Worm (Caenorhabditis elegans): ENCODE data around the gene E04F6.6.

Gene E04F6.6

DNA sequence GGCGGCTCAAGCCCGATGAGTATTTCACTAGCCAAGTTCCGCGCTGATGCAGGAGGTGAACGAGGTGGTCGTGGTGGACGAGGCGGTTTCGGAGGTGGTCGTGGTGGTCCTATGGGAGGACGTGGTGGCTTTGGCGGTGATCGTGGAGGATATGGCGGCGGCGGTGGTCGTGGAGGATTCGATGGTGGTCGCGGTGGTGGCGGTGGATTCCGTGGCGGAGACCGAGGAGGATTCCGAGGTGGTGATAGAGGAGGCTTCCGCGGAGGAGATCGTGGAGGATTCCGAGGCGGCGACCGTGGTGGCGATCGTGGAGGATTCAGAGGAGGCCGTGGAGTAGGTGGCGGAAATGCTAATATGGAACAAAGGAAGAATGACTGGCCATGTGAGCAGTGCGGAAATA, 44.7 kb downstream of the E04F6.6 start:
- TF ChIP-seq ekl-4 (GFP tag; IDR thresholded peaks at IDR 0.05) (no peak), pbrm-1 (GFP tag; IDR thresholded peaks at IDR 0.05) (no peak), zfh-2 (GFP tag; conservative IDR thresholded peaks at IDR 0.05) (peak; percentile 88), Y95B8A.8 (GFP tag; IDR thresholded peaks at IDR 0.05) (no peak), lin-26 (GFP tag; IDR thresholded peaks at IDR 0.05) (no peak; the same call in 1 of the 2 replicates), aptf-2 (GFP tag; conservative IDR thresholded peaks at IDR 0.05) (no peak), nhr-80 (tag; optimal IDR thresholded peaks at IDR 0.05) (no peak), F37B4.10 (GFP tag; IDR thresholded peaks at IDR 0.05) (no peak), Y56A3A.18 (GFP tag; IDR thresholded peaks at IDR 0.05) (no peak), bed-1 (GFP tag; IDR thresholded peaks at IDR 0.05) (no peak), C06A6.2 (GFP tag; conservative IDR thresholded peaks at IDR 0.05) (no peak), egrh-3 (GFP tag; IDR thresholded peaks at IDR 0.05) (peak; percentile 88), nfya-1 (tag; optimal IDR thresholded peaks at IDR 0.05; ENCODE audit: borderline replicate concordance, insufficient read depth) (no peak)

DNA sequence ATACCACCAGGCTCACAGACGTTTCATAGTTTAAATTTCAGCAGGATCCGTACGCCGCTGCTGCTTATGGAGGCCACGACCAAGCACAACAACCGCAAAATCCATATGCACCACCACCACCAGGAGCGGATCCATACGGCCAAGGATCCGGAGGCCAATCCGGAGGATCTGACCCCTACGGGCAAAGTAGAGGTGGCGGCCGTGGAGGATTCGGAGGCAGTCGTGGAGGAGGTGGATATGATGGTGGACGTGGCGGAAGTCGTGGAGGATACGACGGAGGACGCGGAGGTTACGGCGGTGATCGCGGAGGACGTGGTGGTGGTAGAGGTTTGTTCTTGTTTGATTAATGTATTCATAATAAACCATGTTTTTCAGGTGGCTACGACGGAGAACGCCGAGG, 46.3 kb downstream of the E04F6.6 start:
- peak; percentile 51; the same call in 1 of the 2 replicates for TF ChIP-seq egrh-3 (GFP tag; IDR thresholded peaks at IDR 0.05)
- TF ChIP-seq hsf-1 (GFP tag; IDR thresholded peaks at IDR 0.05) = 0 out of 2 replicates have a peak, but pooled peaks have one; percentile 8
- peak; percentile 83 for TF ChIP-seq zfh-2 (GFP tag; conservative IDR thresholded peaks at IDR 0.05)

DNA sequence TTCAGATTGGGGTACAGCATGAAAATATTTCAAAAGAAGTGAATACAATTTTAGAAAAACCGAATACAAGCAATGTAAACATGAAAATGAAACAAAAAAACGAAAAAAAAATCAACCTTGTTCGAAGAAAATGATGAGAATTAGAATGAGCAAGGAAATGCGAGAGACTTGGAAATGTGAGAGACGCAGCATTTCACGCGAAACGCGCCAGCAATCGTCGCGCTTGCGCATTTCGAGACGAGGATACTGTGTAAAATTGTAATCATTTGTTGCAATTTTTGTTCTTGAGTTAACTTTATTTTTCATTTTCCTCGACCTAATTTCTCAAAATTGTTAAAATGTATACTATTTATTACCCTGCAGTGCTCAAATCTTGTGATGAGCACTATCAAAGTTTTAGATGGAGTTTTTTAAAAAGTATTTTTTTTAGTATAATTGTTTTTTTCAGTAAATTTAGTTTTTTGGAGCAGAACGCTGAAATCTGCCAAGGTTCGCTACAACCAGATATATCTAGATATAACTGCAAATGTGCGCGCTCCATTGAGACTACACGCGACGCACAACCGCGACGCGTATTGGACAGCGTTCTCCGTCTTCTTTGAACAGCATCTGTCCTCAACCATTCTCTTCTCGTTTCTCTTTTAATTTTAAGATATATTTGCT, 47.3 kb downstream of the E04F6.6 start, which contains the start of gene fust-1:
Gene fust-1, plus strand, starts transcription at position 613 of the 663 bp plus-strand sequence.
- TF ChIP-seq pha-4 (tag; optimal IDR thresholded peaks at IDR 0.05) (peak; percentile 47), Y67H2A.10 (GFP tag; conservative IDR thresholded peaks at IDR 0.05) (no peak), mes-4 (tag; optimal IDR thresholded peaks at IDR 0.05) (peak; percentile 22), C17E4.6 (GFP tag; IDR thresholded peaks at IDR 0.05) (peak; percentile 80), madf-8 (GFP tag; conservative IDR thresholded peaks at IDR 0.05) (peak; percentile 86), mcd-1 (GFP tag; IDR thresholded peaks at IDR 0.05) (peak; percentile 97), madf-10 (tag; optimal IDR thresholded peaks at IDR 0.05) (peak; percentile 54), lir-1 (GFP tag; conservative IDR thresholded peaks at IDR 0.05) (peak; percentile 88), Y56A3A.18 (GFP tag; IDR thresholded peaks at IDR 0.05) (peak; percentile 87), attf-3 (GFP tag; conservative IDR thresholded peaks at IDR 0.05) (peak; percentile 86), madf-3 (GFP tag; IDR thresholded peaks at IDR 0.05) (peak; percentile 95), F22D6.2 (tag; optimal IDR thresholded peaks at IDR 0.05) (peak; percentile 77), aptf-2 (GFP tag; conservative IDR thresholded peaks at IDR 0.05) (no peak), let-607 (tag; optimal IDR thresholded peaks at IDR 0.05) (peak; percentile 54 to 78), ztf-26 (tag; optimal IDR thresholded peaks at IDR 0.05) (peak; percentile 88), ama-1 (optimal IDR thresholded peaks at IDR 0.05) (no peak), ama-1 (GFP tag; optimal IDR thresholded peaks at IDR 0.05) (peak in 1 of 2 experiments; percentile 15), hmg-1.2 (GFP tag; IDR thresholded peaks at IDR 0.05) (peak; percentile 97), hlh-26 (GFP tag; conservative IDR thresholded peaks at IDR 0.05) (no peak), lsy-27 (tag; optimal IDR thresholded peaks at IDR 0.05; ENCODE audit: borderline replicate concordance, insufficient read depth) (no peak), cebp-2 (GFP tag; IDR thresholded peaks at IDR 0.05) (0 out of 2 replicates have a peak, but pooled peaks have one; percentile 60), bed-1 (GFP tag; IDR thresholded peaks at IDR 0.05) (no peak), atf-7 (tag; optimal IDR thresholded peaks at IDR 0.05) (peak; percentile 84), hmg-20 (GFP tag; IDR thresholded peaks at IDR 0.05) (peak; percentile 92), K12H6.12 (tag; optimal IDR thresholded peaks at IDR 0.05) (peak; percentile 88), F39B2.1 (GFP tag; IDR thresholded peaks at IDR 0.05) (peak; percentile 82; the same call in 1 of the 2 replicates), rec-8 (tag; optimal IDR thresholded peaks at IDR 0.05) (peak in 1 of 2 experiments; percentile 10), sea-2 (GFP tag; IDR thresholded peaks at IDR 0.05) (no peak), lin-26 (GFP tag; IDR thresholded peaks at IDR 0.05) (peak; percentile 44; the same call in 1 of the 2 replicates), nfya-2 (GFP tag; IDR thresholded peaks at IDR 0.05) (no peak), cebp-1 (GFP tag; IDR thresholded peaks at IDR 0.05) (peak; percentile 29; the same call in 1 of the 2 replicates), cebp-1 (tag; optimal IDR thresholded peaks at IDR 0.05) (peak; percentile 93), B0336.3 (GFP tag; IDR thresholded peaks at IDR 0.05) (peak; percentile 96), xnd-1 (tag; optimal IDR thresholded peaks at IDR 0.05) (peak; percentile 82)
